Fruit fly (Drosophila melanogaster) whole organism, embryonic: Measurements from ENCODE around the gene CG9662.

Source experiments
- Bdp1 ChIP-seq: fragments of 200-800 bp; sonication (Bioruptor generic); optimal IDR thresholded peaks from 3 replicates; lab custom pipeline; 2016; ENCODE audit warnings: missing biosample characterization, missing genetic modification characterization
- CG11247 ChIP-seq: fragments of 200-800 bp; sonication (Bioruptor generic); IDR thresholded peaks from 2 replicates; pipeline ENCODE4 v1.3.6; 2022; ENCODE audit warnings: missing biosample characterization, missing genetic modification characterization
- CG12071 ChIP-seq: fragments of 200-800 bp; sonication (Bioruptor generic); optimal IDR thresholded peaks from 3 replicates; lab custom pipeline; 2018; ENCODE audit warnings: missing biosample characterization, mild to moderate bottlenecking, missing genetic modification characterization
- CG14050 ChIP-seq: fragments of 200-800 bp; sonication (Bioruptor generic); IDR thresholded peaks from 3 replicates; pipeline ENCODE4 v1.3.6; 2022; ENCODE audit warnings: missing biosample characterization, missing genetic modification characterization
- CG14441 ChIP-seq: fragments of 200-800 bp; sonication (Bioruptor generic); IDR thresholded peaks from 2 replicates; pipeline ENCODE4 v1.3.6; 2022; ENCODE audit warnings: missing biosample characterization, missing genetic modification characterization
- CG15269 ChIP-seq: fragments of 200-800 bp; sonication (Bioruptor generic); optimal IDR thresholded peaks from 2 replicates; lab custom pipeline; 2018; ENCODE audit warnings: missing biosample characterization, mild to moderate bottlenecking, missing genetic modification characterization, moderate library complexity
- CG1529 ChIP-seq: fragments of 200-800 bp; sonication (Bioruptor generic); optimal IDR thresholded peaks from 3 replicates; lab custom pipeline; 2018; ENCODE audit warnings: missing biosample characterization, missing genetic modification characterization
- CG15514 ChIP-seq: fragments of 200-800 bp; sonication (Bioruptor generic); optimal IDR thresholded peaks from 3 replicates; lab custom pipeline; 2017; ENCODE audit warnings: missing biosample characterization, missing genetic modification characterization, mild to moderate bottlenecking, moderate library complexity, missing genetic modification reagents
- CG17612 ChIP-seq: fragments of 200-800 bp; sonication (Bioruptor generic); IDR thresholded peaks from 2 replicates; pipeline ENCODE4 v1.3.6; 2022; ENCODE audit warnings: missing biosample characterization, missing genetic modification characterization
- CG33213 ChIP-seq: fragments of 200-800 bp; sonication (Bioruptor generic); optimal IDR thresholded peaks from 3 replicates; lab custom pipeline; 2016; ENCODE audit warnings: missing biosample characterization, missing genetic modification characterization
- CG5180 ChIP-seq: fragments of 200-800 bp; sonication (Bioruptor generic); optimal IDR thresholded peaks from 3 replicates; lab custom pipeline; 2017; ENCODE audit warnings: missing biosample characterization, missing genetic modification characterization, mild to moderate bottlenecking, moderate library complexity, missing genetic modification reagents
- CG7372 ChIP-seq: fragments of 200-800 bp; sonication (Bioruptor generic); IDR thresholded peaks from 2 replicates; pipeline ENCODE4 v1.3.6; 2022; ENCODE audit warnings: missing biosample characterization, missing genetic modification characterization
- CG7745 ChIP-seq: fragments of 200-800 bp; sonication (Bioruptor generic); optimal IDR thresholded peaks from 2 replicates; lab custom pipeline; 2018; ENCODE audit warnings: missing biosample characterization, mild to moderate bottlenecking, missing genetic modification characterization, moderate library complexity
- CG7786 ChIP-seq: fragments of 200-800 bp; sonication (Bioruptor generic); optimal IDR thresholded peaks from 2 replicates; lab custom pipeline; 2016; ENCODE audit warnings: missing biosample characterization, missing genetic modification characterization
- CG8924 ChIP-seq: fragments of 200-800 bp; optimal IDR thresholded peaks from 3 replicates; lab custom pipeline; 2019; ENCODE audit warnings: missing biosample characterization, mild to moderate bottlenecking, missing genetic modification characterization, moderate library complexity
- CG9437 ChIP-seq: fragments of 200-800 bp; sonication (Bioruptor generic); optimal IDR thresholded peaks from 2 replicates; lab custom pipeline; 2018; ENCODE audit warnings: missing biosample characterization, mild to moderate bottlenecking, missing genetic modification characterization
- CTCF ChIP-seq: fragments of 200-800 bp; sonication (Bioruptor generic); optimal IDR thresholded peaks from 2 replicates; lab custom pipeline; 2017; ENCODE audit warnings: missing biosample characterization, mild to moderate bottlenecking, missing genetic modification characterization, moderate library complexity
- Camta ChIP-seq: fragments of 200-800 bp; sonication (Bioruptor generic); optimal IDR thresholded peaks from 2 replicates; lab custom pipeline; 2016; ENCODE audit warnings: missing biosample characterization, missing genetic modification characterization
- HLHmδ ChIP-seq: fragments of 200-800 bp; sonication (Bioruptor generic); optimal IDR thresholded peaks from 2 replicates; lab custom pipeline; 2018; ENCODE audit warnings: missing biosample characterization, mild to moderate bottlenecking, missing genetic modification characterization, moderate library complexity
- Kr ChIP-seq: fragments of 200-800 bp; sonication (Bioruptor generic); optimal IDR thresholded peaks from 2 replicates; lab custom pipeline; 2017; ENCODE audit warnings: missing biosample characterization, mild to moderate bottlenecking, missing genetic modification characterization
- MESR4 ChIP-seq: fragments of 200-800 bp; sonication (Bioruptor generic); optimal IDR thresholded peaks from 2 replicates; lab custom pipeline; 2018; ENCODE audit warnings: missing biosample characterization, mild to moderate bottlenecking, missing genetic modification characterization, moderate library complexity
- Oli ChIP-seq: fragments of 200-800 bp; sonication (Bioruptor generic); optimal IDR thresholded peaks from 2 replicates; lab custom pipeline; 2018; ENCODE audit warnings: missing biosample characterization, mild to moderate bottlenecking, missing genetic modification characterization, moderate library complexity
- Ptx1 ChIP-seq: fragments of 200-800 bp; sonication (Bioruptor generic); IDR thresholded peaks from 2 replicates; pipeline ENCODE4 v1.3.6; 2022; ENCODE audit warnings: missing biosample characterization, missing genetic modification characterization
- abd-A ChIP-seq: fragments of 200-800 bp; sonication (Bioruptor generic); optimal IDR thresholded peaks from 3 replicates; lab custom pipeline; 2019; ENCODE audit warnings: missing biosample characterization, mild to moderate bottlenecking, missing genetic modification characterization, moderate library complexity
- amos ChIP-seq: fragments of 200-800 bp; sonication (Bioruptor generic); IDR thresholded peaks from 2 replicates; pipeline ENCODE4 v1.3.6; 2022; ENCODE audit warnings: missing biosample characterization, missing genetic modification characterization; ENCODE audit not compliant: partially characterized antibody
- cg ChIP-seq: fragments of 200-800 bp; sonication (Bioruptor generic); optimal IDR thresholded peaks from 3 replicates; lab custom pipeline; 2019; ENCODE audit warnings: missing biosample characterization, mild to moderate bottlenecking, missing genetic modification characterization, moderate library complexity
- corto ChIP-seq: fragments of 200-800 bp; sonication (Bioruptor generic); optimal IDR thresholded peaks from 2 replicates; lab custom pipeline; 2016; ENCODE audit warnings: missing biosample characterization, mild to moderate bottlenecking, missing genetic modification characterization, moderate library complexity
- crc ChIP-seq: fragments of 200-800 bp; sonication (Bioruptor generic); optimal IDR thresholded peaks from 2 replicates; lab custom pipeline; 2016; ENCODE audit warnings: missing biosample characterization, missing genetic modification characterization
- croc ChIP-seq: fragments of 200-800 bp; sonication (Bioruptor generic); conservative IDR thresholded peaks from 3 replicates; pipeline ENCODE4 v1.3.6; 2022; ENCODE audit warnings: missing biosample characterization, missing genetic modification characterization
- dmrt99B ChIP-seq: fragments of 200-800 bp; sonication (Bioruptor generic); optimal IDR thresholded peaks from 2 replicates; lab custom pipeline; 2018; ENCODE audit warnings: missing biosample characterization, mild to moderate bottlenecking, missing genetic modification characterization, moderate library complexity
- exex ChIP-seq: fragments of 200-800 bp; sonication (Bioruptor generic); optimal IDR thresholded peaks from 4 replicates; lab custom pipeline; 2018; ENCODE audit warnings: missing biosample characterization, mild to moderate bottlenecking, missing genetic modification characterization, moderate library complexity
- fru ChIP-seq: fragments of >200 bp; optimal IDR thresholded peaks from 2 replicates; lab custom pipeline; 2017
- grn ChIP-seq: fragments of 200-800 bp; sonication (Bioruptor generic); optimal IDR thresholded peaks from 3 replicates; lab custom pipeline; 2017; ENCODE audit warnings: missing biosample characterization, missing genetic modification characterization
- gro ChIP-seq: fragments of 200-800 bp; sonication (Bioruptor generic); optimal IDR thresholded peaks from 2 replicates; lab custom pipeline; 2016; ENCODE audit warnings: missing biosample characterization, missing genetic modification characterization
- hkb ChIP-seq, 2 experiments: fragments of 200-800 bp in 1 of 2; fragments of >200 bp in 1 of 2; sonication (Bioruptor generic) in 1 of 2; IDR thresholded peaks in 1 of 2; optimal IDR thresholded peaks in 1 of 2; 2 replicates each; pipeline versions ENCODE4 v1.3.6 to Lab custom; 2017 to 2022; ENCODE audit warnings: missing biosample characterization in 1 of 2, missing genetic modification characterization in 1 of 2
- knrl ChIP-seq: fragments of 200-800 bp; sonication (Bioruptor generic); IDR thresholded peaks from 3 replicates; pipeline ENCODE4 v1.3.6; 2022; ENCODE audit warnings: missing biosample characterization, missing genetic modification characterization; ENCODE audit not compliant: partially characterized antibody
- lbe ChIP-seq: fragments of 200-800 bp; sonication (Bioruptor generic); optimal IDR thresholded peaks from 2 replicates; lab custom pipeline; 2016; ENCODE audit warnings: missing biosample characterization, mild to moderate bottlenecking, missing genetic modification characterization
- row ChIP-seq: fragments of 200-800 bp; sonication (Bioruptor generic); IDR thresholded peaks from 3 replicates; pipeline ENCODE4 v1.3.6; 2022; ENCODE audit warnings: missing biosample characterization, missing genetic modification characterization
- sc ChIP-seq, 3 experiments: fragments of >200 bp in 2 of 3; fragments of 200-800 bp in 1 of 3; sonication (Bioruptor generic) in 1 of 3; optimal IDR thresholded peaks; 2 replicates in 2 of 3; 3 replicates in 1 of 3; lab custom pipeline; 2017; ENCODE audit warnings: mild to moderate bottlenecking in 1 of 3, missing biosample characterization in 1 of 3, missing genetic modification characterization in 1 of 3, missing genetic modification reagents in 1 of 3
- sens ChIP-seq: fragments of 200-800 bp; sonication (Bioruptor generic); peaks from one replicate; lab custom pipeline; 2016; ENCODE audit warnings: missing biosample characterization, missing genetic modification characterization
- shn ChIP-seq: fragments of 200-800 bp; sonication (Bioruptor generic); optimal IDR thresholded peaks from 3 replicates; lab custom pipeline; 2016; ENCODE audit warnings: missing biosample characterization, missing genetic modification characterization
- sima ChIP-seq: fragments of 200-800 bp; sonication (Bioruptor generic); optimal IDR thresholded peaks from 2 replicates; lab custom pipeline; 2016; ENCODE audit warnings: missing biosample characterization, missing genetic modification characterization
- sug ChIP-seq: fragments of 200-800 bp; optimal IDR thresholded peaks from 2 replicates; lab custom pipeline; 2019; ENCODE audit warnings: missing biosample characterization, mild to moderate bottlenecking, missing genetic modification characterization, moderate library complexity
- trh ChIP-seq: fragments of 200-800 bp; sonication (Bioruptor generic); optimal IDR thresholded peaks from 2 replicates; lab custom pipeline; 2016; ENCODE audit warnings: missing biosample characterization, missing genetic modification characterization
- wek ChIP-seq: fragments of 200-800 bp; sonication (Bioruptor generic); optimal IDR thresholded peaks from 3 replicates; lab custom pipeline; 2018; ENCODE audit warnings: missing biosample characterization, mild to moderate bottlenecking, missing genetic modification characterization, moderate library complexity
- wor ChIP-seq: fragments of 200-800 bp; sonication (Bioruptor generic); IDR thresholded peaks from 2 replicates; pipeline ENCODE4 v1.3.6; 2022; ENCODE audit warnings: missing biosample characterization, missing genetic modification characterization
- yki ChIP-seq: fragments of >200 bp; optimal IDR thresholded peaks from 3 replicates; lab custom pipeline; 2018

The CG9662 gene

dm6 chr2L:3356790-3357696 is 19.5 kb downstream of the CG9662 start, which contains the start of gene CG8838:
Gene CG8838, plus strand, starts transcription at chr2L:3357646.
- TF ChIP-seq sens (GFP tag; lab: Kevin White, UChicago) (peak; percentile 27), CG8924 (tag; lab: Kevin White, UChicago) (no peak), grn (peak; percentile 33), Oli (tag; lab: Kevin White, UChicago) (no peak), croc (GFP tag; lab: Robert Waterston, UW) (no peak), Camta (GFP tag; lab: Kevin White, UChicago) (no peak), CG9437 (GFP tag; lab: Kevin White, UChicago) (peak; percentile 99), CG33213 (GFP tag; lab: Kevin White, UChicago) (no peak), lbe (GFP tag; lab: Kevin White, UChicago) (no peak), corto (GFP tag; lab: Kevin White, UChicago) (peak; percentile 44), CTCF (GFP tag; lab: Kevin White, UChicago) (peak; percentile 12)

- no peak for TF ChIP-seq knrl (GFP tag; lab: Robert Waterston, UW)
- TF ChIP-seq fru, result no peak
- TF ChIP-seq crc (GFP tag; lab: Kevin White, UChicago), result no peak
- TF ChIP-seq abd-A (tag; lab: Kevin White, UChicago), result no peak
- TF ChIP-seq Ptx1, result no peak; the same call in 1 of the 2 replicates
- TF ChIP-seq hkb (optimal IDR thresholded peaks at IDR 0.05; lab: Kevin White, UChicago), result no peak
- no peak for TF ChIP-seq hkb (GFP tag; IDR thresholded peaks at IDR 0.05; lab: Robert Waterston, UW)
- TF ChIP-seq CG11247 (GFP tag; lab: Robert Waterston, UW), result no peak
- TF ChIP-seq HLHmδ (GFP tag; lab: Kevin White, UChicago), result no peak
- no peak for TF ChIP-seq CG12071 (GFP tag; lab: Kevin White, UChicago)
- TF ChIP-seq dmrt99B, result no peak
- TF ChIP-seq CG17612 (GFP tag; lab: Robert Waterston, UW), result 0 out of 2 replicates have a peak, but pooled peaks have one; percentile 19
- TF ChIP-seq yki (lab: Kevin White, UChicago), result no peak
- peak; percentile 19 for TF ChIP-seq cg
- no peak for TF ChIP-seq wek (GFP tag; lab: Kevin White, UChicago)
- TF ChIP-seq MESR4 (GFP tag; lab: Kevin White, UChicago), result no peak
- peak; percentile 37 for TF ChIP-seq CG15514
- TF ChIP-seq sug (tag; lab: Kevin White, UChicago), result peak; percentile 22
- TF ChIP-seq CG14441, result 0 out of 2 replicates have a peak, but pooled peaks have one; percentile 46
- TF ChIP-seq amos (GFP tag; lab: Robert Waterston, UW), result no peak
- no peak for TF ChIP-seq CG9437 (GFP tag; lab: Kevin White, UChicago)
- no peak for TF ChIP-seq CG7745
- TF ChIP-seq Kr (GFP tag; lab: Kevin White, UChicago), result no peak
- no peak for TF ChIP-seq sc (optimal IDR thresholded peaks at IDR 0.05; lab: Kevin White, UChicago)
- TF ChIP-seq sc (GFP tag; optimal IDR thresholded peaks at IDR 0.05; lab: Kevin White, UChicago), result no peak
- TF ChIP-seq sima (GFP tag; lab: Kevin White, UChicago), result no peak
- peak; percentile 33 for TF ChIP-seq gro (GFP tag; lab: Kevin White, UChicago)
- no peak for TF ChIP-seq CG5180 (GFP tag; lab: Kevin White, UChicago)
- no peak for TF ChIP-seq corto (GFP tag; lab: Kevin White, UChicago)
- peak; percentile 15 for TF ChIP-seq shn (GFP tag; lab: Kevin White, UChicago)
- no peak for TF ChIP-seq CG7372
- peak; percentile 33 for TF ChIP-seq exex (tag; lab: Kevin White, UChicago)
- TF ChIP-seq croc (GFP tag; lab: Robert Waterston, UW), result no peak
- no peak for TF ChIP-seq CG15269 (tag; lab: Kevin White, UChicago)
- TF ChIP-seq wor, result no peak
- TF ChIP-seq Bdp1 (GFP tag; lab: Kevin White, UChicago), result no peak
- peak; percentile 36; the same call in 1 of the 3 replicates for TF ChIP-seq row (GFP tag; lab: Robert Waterston, UW)
- no peak for TF ChIP-seq CG14050 (GFP tag; lab: Robert Waterston, UW)
- TF ChIP-seq CG7786 (GFP tag; lab: Kevin White, UChicago), result peak; percentile 40
- no peak for TF ChIP-seq trh
- TF ChIP-seq CG1529 (GFP tag; lab: Kevin White, UChicago), result no peak
Observed at dm6 chr2L:3356193-3356645, 20.3 kb downstream of the CG9662 start.
